Worm (Caenorhabditis elegans) whole organism, L3 larva: Measurements from ENCODE around the gene srbc-37.
A peak's percentile ranks its signal among the peaks of the same experiment; 100 is the strongest.

Source experiments
- ZK546.5 ChIP-seq: sonication (generic microtip); optimal IDR thresholded peaks from 2 replicates; lab custom pipeline; 2017; ENCODE audit warnings: missing biosample characterization, missing genetic modification characterization
- aly-2 ChIP-seq: fragments of 150-350 bp; optimal IDR thresholded peaks from 2 replicates; lab custom pipeline; 2014; ENCODE audit warnings: missing biosample characterization, missing genetic modification characterization
- ama-1 ChIP-seq: fragments of 150-350 bp; optimal IDR thresholded peaks from 2 replicates; lab custom pipeline; 2018
- ceh-16 ChIP-seq: sonication (generic microtip); optimal IDR thresholded peaks from 2 replicates; lab custom pipeline; 2017; ENCODE audit warnings: missing biosample characterization, missing genetic modification characterization
- ceh-28 ChIP-seq: fragments of 150-350 bp; optimal IDR thresholded peaks from 2 replicates; lab custom pipeline; 2014; ENCODE audit warnings: missing biosample characterization, missing genetic modification reagents, missing genetic modification characterization
- ceh-82 ChIP-seq: fragments of 150-350 bp; optimal IDR thresholded peaks from 2 replicates; lab custom pipeline; 2014; ENCODE audit warnings: missing biosample characterization, missing genetic modification characterization
- ceh-9 ChIP-seq: sonication (generic microtip); optimal IDR thresholded peaks from 2 replicates; lab custom pipeline; 2018; ENCODE audit warnings: missing biosample characterization, missing genetic modification characterization
- daf-12 ChIP-seq: fragments of 150-350 bp; optimal IDR thresholded peaks from 2 replicates; lab custom pipeline; 2014; ENCODE audit warnings: missing biosample characterization, missing genetic modification reagents, missing genetic modification characterization
- egl-5 ChIP-seq: fragments of 150-350 bp; optimal IDR thresholded peaks from 2 replicates; lab custom pipeline; 2017; ENCODE audit warnings: missing biosample characterization, missing genetic modification reagents, missing genetic modification characterization, inconsistent platforms
- elt-1 ChIP-seq: fragments of 150-350 bp; optimal IDR thresholded peaks from 2 replicates; lab custom pipeline; 2014; ENCODE audit warnings: missing biosample characterization, missing genetic modification characterization
- eor-1 ChIP-seq, 2 experiments: fragments of 150-350 bp; optimal IDR thresholded peaks; 2 replicates each; lab custom pipeline; 2014 to 2018; ENCODE audit warnings: missing biosample characterization in 2 of 2, missing genetic modification characterization in 2 of 2
- fkh-10 ChIP-seq: sonication (generic microtip); optimal IDR thresholded peaks from 2 replicates; lab custom pipeline; 2017; ENCODE audit warnings: missing biosample characterization, missing genetic modification reagents, missing genetic modification characterization
- fos-1 ChIP-seq: fragments of 150-350 bp; optimal IDR thresholded peaks from 2 replicates; lab custom pipeline; 2014; ENCODE audit warnings: missing biosample characterization, missing genetic modification characterization
- hmg-11 ChIP-seq: sonication (generic microtip); optimal IDR thresholded peaks from 2 replicates; lab custom pipeline; 2016; ENCODE audit warnings: missing genetic modification characterization, missing compliant biosample characterization
- lin-15B ChIP-seq: fragments of 150-350 bp; optimal IDR thresholded peaks from 2 replicates; lab custom pipeline; 2014; ENCODE audit warnings: missing biosample characterization, missing genetic modification characterization
- lsy-12 ChIP-seq: sonication (generic microtip); optimal IDR thresholded peaks from 2 replicates; lab custom pipeline; 2016; ENCODE audit warnings: mild to moderate bottlenecking, missing genetic modification characterization, missing compliant biosample characterization
- mdl-1 ChIP-seq: fragments of 150-350 bp; optimal IDR thresholded peaks from 2 replicates; lab custom pipeline; 2014; ENCODE audit warnings: missing biosample characterization, missing genetic modification characterization
- mml-1 ChIP-seq: fragments of 150-350 bp; sonication (generic microtip); optimal IDR thresholded peaks from 3 replicates; lab custom pipeline; 2014; ENCODE audit warnings: missing biosample characterization, missing genetic modification characterization
- nfya-1 ChIP-seq: sonication (generic microtip); optimal IDR thresholded peaks from 2 replicates; lab custom pipeline; 2017; ENCODE audit warnings: missing genetic modification characterization, mild to moderate bottlenecking, missing compliant biosample characterization, antibody characterized with exemption, moderate library complexity; ENCODE audit not compliant: insufficient read depth
- nhr-11 ChIP-seq: fragments of 150-350 bp; optimal IDR thresholded peaks from 2 replicates; lab custom pipeline; 2014; ENCODE audit warnings: missing biosample characterization, missing genetic modification characterization
- nhr-12 ChIP-seq: fragments of 150-350 bp; optimal IDR thresholded peaks from 2 replicates; lab custom pipeline; 2014; ENCODE audit warnings: missing biosample characterization, missing genetic modification characterization
- nhr-237 ChIP-seq: fragments of 150-350 bp; optimal IDR thresholded peaks from 2 replicates; lab custom pipeline; 2014; ENCODE audit warnings: missing biosample characterization, missing genetic modification characterization
- nhr-25 ChIP-seq: sonication (generic microtip); optimal IDR thresholded peaks from 2 replicates; lab custom pipeline; 2017; ENCODE audit warnings: missing biosample characterization, missing genetic modification characterization
- nhr-28 ChIP-seq: fragments of 150-350 bp; optimal IDR thresholded peaks from 2 replicates; lab custom pipeline; 2014; ENCODE audit warnings: missing biosample characterization, missing genetic modification characterization
- nhr-43 ChIP-seq: sonication (generic microtip); optimal IDR thresholded peaks from 2 replicates; lab custom pipeline; 2016; ENCODE audit warnings: mild to moderate bottlenecking, missing genetic modification characterization, missing compliant biosample characterization; ENCODE audit not compliant: poor library complexity, severe bottlenecking
- nhr-67 ChIP-seq: fragments of 150-350 bp; optimal IDR thresholded peaks from 2 replicates; lab custom pipeline; 2014; ENCODE audit warnings: missing biosample characterization, missing genetic modification characterization
- nhr-76 ChIP-seq: fragments of 150-350 bp; sonication (generic microtip); optimal IDR thresholded peaks from 5 replicates; lab custom pipeline; 2014; ENCODE audit warnings: missing biosample characterization, missing genetic modification characterization
- pha-4 ChIP-seq: fragments of 150-350 bp; optimal IDR thresholded peaks from 2 replicates; lab custom pipeline; 2014; ENCODE audit warnings: missing biosample characterization, missing genetic modification reagents, missing genetic modification characterization
- pqm-1 ChIP-seq: fragments of 150-350 bp; optimal IDR thresholded peaks from 2 replicates; lab custom pipeline; 2017; ENCODE audit warnings: missing biosample characterization, missing genetic modification characterization, inconsistent platforms
- skn-1 ChIP-seq: fragments of 150-350 bp; optimal IDR thresholded peaks from 2 replicates; lab custom pipeline; 2014; ENCODE audit warnings: missing biosample characterization, missing genetic modification characterization
- snpc-4 ChIP-seq: fragments of 150-350 bp; optimal IDR thresholded peaks from 2 replicates; lab custom pipeline; 2014; ENCODE audit warnings: missing biosample characterization, missing genetic modification characterization
- unc-39 ChIP-seq: sonication (generic microtip); optimal IDR thresholded peaks from 4 replicates; lab custom pipeline; 2017; ENCODE audit warnings: missing biosample characterization, missing genetic modification characterization
- unc-62 ChIP-seq: fragments of 150-350 bp; sonication (generic microtip); optimal IDR thresholded peaks from 4 replicates; lab custom pipeline; 2014; ENCODE audit warnings: missing biosample characterization, missing genetic modification reagents, missing genetic modification characterization
- zag-1 ChIP-seq: fragments of 150-350 bp; optimal IDR thresholded peaks from 2 replicates; lab custom pipeline; 2014; ENCODE audit warnings: missing biosample characterization, missing genetic modification characterization
- ztf-11 ChIP-seq: fragments of 150-350 bp; optimal IDR thresholded peaks from 2 replicates; lab custom pipeline; 2014; ENCODE audit warnings: missing biosample characterization, missing genetic modification characterization
- ztf-4 ChIP-seq: fragments of 150-350 bp; optimal IDR thresholded peaks from 2 replicates; lab custom pipeline; 2014; ENCODE audit warnings: missing biosample characterization, missing genetic modification characterization

Gene srbc-37

DNA sequence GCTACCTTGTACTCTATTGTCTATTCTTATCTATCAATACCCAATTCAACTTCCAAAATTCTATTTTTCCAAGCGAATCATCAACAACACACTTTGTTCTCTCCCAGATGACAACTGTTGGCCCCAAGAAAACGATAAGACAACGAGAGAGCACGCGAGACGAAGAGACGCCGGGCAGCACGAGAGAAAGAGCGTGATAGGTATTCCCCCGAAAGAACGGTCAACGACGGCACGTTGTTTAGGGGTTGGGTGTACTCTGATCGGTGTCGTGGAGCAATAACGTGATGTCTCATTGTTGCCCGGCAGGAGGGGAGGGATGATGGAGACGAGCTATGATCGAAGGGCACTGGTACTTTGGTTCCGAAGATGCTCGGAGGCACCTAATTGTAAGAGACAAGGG, 29.0 kb downstream of the srbc-37 start (continued):
- no peak for TF ChIP-seq nhr-12 (tag; lab: Kevin White, UChicago)
- peak; percentile 92 for TF ChIP-seq pha-4 (tag; lab: Kevin White, UChicago)
- TF ChIP-seq mdl-1: peak; percentile 96
- TF ChIP-seq zag-1: no peak
- no peak for TF ChIP-seq ceh-9 (tag; lab: Kevin White, UChicago)
- no peak for TF ChIP-seq ztf-11
- TF ChIP-seq nhr-25 (tag; lab: Kevin White, UChicago): peak; percentile 74
- no peak for TF ChIP-seq hmg-11 (tag; lab: Kevin White, UChicago)
- peak; percentile 46 for TF ChIP-seq lin-15B (tag; lab: Kevin White, UChicago)
- TF ChIP-seq egl-5: no peak

DNA sequence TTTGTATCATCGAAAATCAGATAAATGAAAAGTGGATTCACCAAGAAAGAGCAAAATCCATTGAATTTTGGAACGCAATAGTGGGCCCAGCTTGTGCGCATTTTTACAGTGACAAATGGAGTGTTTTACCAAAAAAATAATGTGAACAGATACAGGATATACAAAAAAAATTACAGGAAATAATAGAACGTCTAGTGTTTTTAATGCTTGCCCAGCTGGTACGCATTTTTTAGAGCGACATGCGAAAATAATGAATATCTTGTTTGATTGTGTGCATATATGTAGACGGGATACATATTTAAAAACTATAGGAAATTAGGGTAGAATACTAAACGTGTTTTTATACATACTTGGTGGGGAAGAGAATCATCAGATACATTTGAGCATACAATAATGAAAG, 33.8 kb downstream of the srbc-37 start, which contains the start of gene srj-25:
srj-25 (minus strand) TSS at position 101 of the 400 bp plus-strand sequence.
- TF ChIP-seq ama-1 (lab: Kevin White, UChicago) (no peak), nhr-11 (no peak), mml-1 (tag; lab: Kevin White, UChicago) (no peak), ztf-11 (no peak), nhr-25 (tag; lab: Kevin White, UChicago) (no peak), pha-4 (tag; lab: Kevin White, UChicago) (no peak), elt-1 (tag; lab: Kevin White, UChicago) (no peak), skn-1 (tag; lab: Kevin White, UChicago) (no peak), nhr-237 (no peak), ceh-9 (tag; lab: Kevin White, UChicago) (no peak), nhr-28 (no peak), ceh-16 (tag; lab: Kevin White, UChicago) (no peak), ceh-82 (tag; lab: Kevin White, UChicago) (no peak), pqm-1 (tag; lab: Kevin White, UChicago) (no peak), fkh-10 (no peak), snpc-4 (tag; lab: Kevin White, UChicago) (no peak), lsy-12 (tag; lab: Kevin White, UChicago) (no peak), nhr-43 (tag; lab: Kevin White, UChicago) (no peak), hmg-11 (tag; lab: Kevin White, UChicago) (no peak)

DNA sequence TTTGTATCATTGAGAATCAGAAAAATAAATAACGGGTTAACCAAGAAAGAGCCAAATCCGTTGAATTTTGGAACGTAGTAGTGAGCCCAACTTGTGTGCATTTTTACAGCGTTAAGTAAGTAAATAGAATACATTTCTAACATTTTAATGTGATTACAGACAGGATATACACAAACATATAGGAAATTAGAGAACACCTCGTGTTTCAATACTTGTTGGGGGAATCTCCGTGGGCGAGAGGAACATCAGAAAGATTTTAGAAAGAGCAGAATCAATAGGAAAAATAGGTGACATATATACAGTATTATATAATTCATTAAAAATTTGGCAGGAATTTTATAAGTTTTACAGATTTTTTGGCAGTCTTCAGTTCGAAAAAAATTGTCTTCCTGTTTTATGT, 36.4 kb downstream of the srbc-37 start, which contains the start of gene srj-24:
srj-24 (minus strand) TSS at position 101 of the 400 bp plus-strand sequence.
- TF ChIP-seq mdl-1 (no peak), ceh-28 (tag; lab: Kevin White, UChicago) (no peak), ama-1 (lab: Kevin White, UChicago) (no peak), egl-5 (no peak), eor-1 (tag; optimal IDR thresholded peaks at IDR 0.05; lab: Kevin White, UChicago) (no peak), ZK546.5 (no peak), aly-2 (no peak), nhr-67 (no peak), snpc-4 (tag; lab: Kevin White, UChicago) (no peak)

DNA sequence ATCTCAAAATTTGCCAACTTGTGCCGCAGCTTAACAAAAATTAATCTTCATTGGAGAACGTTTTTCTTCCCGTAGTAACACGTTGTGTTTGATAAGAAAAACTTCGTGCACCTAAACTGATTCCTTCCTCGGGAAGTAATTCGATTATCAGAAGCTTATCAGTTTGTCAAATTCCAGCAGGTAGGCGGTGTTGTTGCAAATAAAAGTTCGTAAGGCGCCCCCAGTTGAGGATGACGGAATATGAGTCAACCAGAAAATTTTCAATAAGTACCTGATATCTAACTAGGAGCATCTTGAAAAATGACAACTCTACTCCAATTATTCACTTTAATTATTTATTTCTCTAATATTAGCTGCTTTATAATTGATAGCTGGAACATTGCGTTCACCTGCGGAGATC, 39.5 kb downstream of the srbc-37 start, which contains the start of gene C05E4.7:
C05E4.7 (plus strand) TSS at position 301 of the 400 bp plus-strand sequence.
- no peak for TF ChIP-seq mml-1 (tag; lab: Kevin White, UChicago)
- TF ChIP-seq fos-1 (tag; lab: Kevin White, UChicago): no peak
- TF ChIP-seq ama-1 (lab: Kevin White, UChicago): no peak
- TF ChIP-seq lsy-12 (tag; lab: Kevin White, UChicago): no peak
- no peak for TF ChIP-seq nfya-1 (tag; lab: Kevin White, UChicago)
- TF ChIP-seq ceh-82 (tag; lab: Kevin White, UChicago): no peak
- TF ChIP-seq fkh-10: no peak
- no peak for TF ChIP-seq nhr-43 (tag; lab: Kevin White, UChicago)
- no peak for TF ChIP-seq unc-62 (GFP tag; lab: Kevin White, UChicago)
- TF ChIP-seq unc-39 (tag; lab: Kevin White, UChicago): no peak
- no peak for TF ChIP-seq ztf-4 (tag; lab: Kevin White, UChicago)
- no peak for TF ChIP-seq zag-1
- TF ChIP-seq nhr-76 (tag; lab: Kevin White, UChicago): no peak
- TF ChIP-seq snpc-4 (tag; lab: Kevin White, UChicago): no peak
- TF ChIP-seq daf-12 (tag; lab: Kevin White, UChicago): no peak
- TF ChIP-seq skn-1 (tag; lab: Kevin White, UChicago): no peak
